Worm (Caenorhabditis elegans): Measurements from ENCODE around the gene str-204.

The str-204 gene

DNA sequence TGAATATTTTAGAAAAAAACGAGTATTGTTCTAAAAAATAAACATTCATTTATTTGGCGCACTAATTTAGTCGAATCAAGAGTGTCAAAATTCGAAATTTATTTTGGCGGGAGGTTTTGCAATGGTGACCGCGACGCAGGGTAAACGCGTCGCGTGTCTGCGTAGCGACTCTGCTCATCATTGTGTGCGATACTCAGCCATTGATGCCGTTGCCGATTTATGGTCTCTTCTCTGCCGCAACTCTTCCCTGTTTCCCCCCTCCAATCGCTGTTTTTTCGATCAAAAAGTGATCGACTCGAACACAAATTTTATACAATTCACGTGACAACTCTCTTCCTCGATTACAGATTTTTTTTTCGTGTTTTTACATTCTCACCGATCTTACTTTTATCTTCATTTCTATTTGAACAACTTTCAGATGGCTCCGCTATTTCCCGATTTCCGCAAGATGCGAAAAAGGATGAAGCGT is 37.0 kb downstream of the str-204 start, which contains the start of gene F09G2.2:
F09G2.2 (plus strand) TSS at position 419 of the 469 bp plus-strand sequence.
- TF ChIP-seq ref-2 (tag; optimal IDR thresholded peaks at IDR 0.05) = peak; percentile 25
- TF ChIP-seq fkh-10 (GFP tag; optimal IDR thresholded peaks at IDR 0.05) = no peak
- TF ChIP-seq tbx-2 (tag; optimal IDR thresholded peaks at IDR 0.05) = peak; percentile 64
- TF ChIP-seq dve-1 (tag; optimal IDR thresholded peaks at IDR 0.05) = peak; percentile 42
- peak; percentile 58 for TF ChIP-seq unc-42 (tag; optimal IDR thresholded peaks at IDR 0.05)
- peak; percentile 43 for TF ChIP-seq hlh-30 (tag; optimal IDR thresholded peaks at IDR 0.05; ENCODE audit: insufficient read depth)
- TF ChIP-seq odd-2 (tag; optimal IDR thresholded peaks at IDR 0.05) = no peak
- TF ChIP-seq nfya-1 (tag; optimal IDR thresholded peaks at IDR 0.05) = peak; percentile 88
- peak; percentile 73 for TF ChIP-seq unc-55 (GFP tag; optimal IDR thresholded peaks at IDR 0.05)
- peak; percentile 17 for TF ChIP-seq ceh-30 (tag; optimal IDR thresholded peaks at IDR 0.05)
- TF ChIP-seq madf-2 (tag; optimal IDR thresholded peaks at IDR 0.05) = peak; percentile 23
- peak; percentile 48 for TF ChIP-seq ceh-18 (tag; optimal IDR thresholded peaks at IDR 0.05)
- TF ChIP-seq ceh-31 (tag; optimal IDR thresholded peaks at IDR 0.05) = peak; percentile 72
- TF ChIP-seq ceh-48 (tag; optimal IDR thresholded peaks at IDR 0.05) = no peak
- TF ChIP-seq ceh-45 (GFP tag; IDR thresholded peaks at IDR 0.05) = no peak
- TF ChIP-seq rnt-1 (tag; optimal IDR thresholded peaks at IDR 0.05) = peak; percentile 50
- TF ChIP-seq mec-3 (tag; optimal IDR thresholded peaks at IDR 0.05; ENCODE audit: borderline replicate concordance) = no peak
- peak; percentile 31 for TF ChIP-seq elt-2 (tag; optimal IDR thresholded peaks at IDR 0.05)
- no peak for TF ChIP-seq T23F11.4 (GFP tag; optimal IDR thresholded peaks at IDR 0.05)
- peak; percentile 39 for TF ChIP-seq ceh-34 (tag; optimal IDR thresholded peaks at IDR 0.05)
- no peak for TF ChIP-seq ahr-1 (tag; optimal IDR thresholded peaks at IDR 0.05)
- peak; percentile 20 for TF ChIP-seq pros-1 (tag; optimal IDR thresholded peaks at IDR 0.05)
- peak; percentile 1 for TF ChIP-seq ceh-14 (tag; optimal IDR thresholded peaks at IDR 0.05)
- TF ChIP-seq fkh-6 (tag; optimal IDR thresholded peaks at IDR 0.05) = no peak

DNA sequence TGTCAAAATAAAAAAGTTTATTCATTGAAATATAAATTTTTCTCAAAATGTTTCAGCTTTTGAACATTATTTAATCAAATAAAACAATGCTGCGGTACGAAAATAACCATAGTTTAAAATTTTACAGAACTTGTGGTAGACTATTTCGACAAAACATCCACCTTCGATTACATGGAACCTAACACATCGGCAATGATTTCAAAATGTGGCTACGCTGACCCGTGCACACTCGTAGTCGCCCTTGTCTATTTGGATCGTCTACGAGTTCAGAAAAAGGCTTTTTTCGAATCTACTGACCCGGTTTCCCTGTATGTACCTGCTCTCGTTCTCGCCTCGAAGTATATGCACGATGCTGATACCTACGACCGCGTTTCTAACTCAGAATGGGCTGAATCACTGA is 37.5 kb downstream of the str-204 start:
- TF ChIP-seq fax-1 (tag; optimal IDR thresholded peaks at IDR 0.05) (no peak), ama-1 (optimal IDR thresholded peaks at IDR 0.05) (no peak), ceh-31 (tag; optimal IDR thresholded peaks at IDR 0.05) (no peak), odd-2 (tag; optimal IDR thresholded peaks at IDR 0.05) (no peak), ceh-24 (tag; optimal IDR thresholded peaks at IDR 0.05) (no peak), ceh-18 (tag; optimal IDR thresholded peaks at IDR 0.05) (no peak), tbx-2 (tag; optimal IDR thresholded peaks at IDR 0.05) (no peak), pax-1 (tag; optimal IDR thresholded peaks at IDR 0.05) (no peak), hlh-15 (tag; optimal IDR thresholded peaks at IDR 0.05) (no peak), che-1 (tag; optimal IDR thresholded peaks at IDR 0.05) (no peak), unc-86 (tag; optimal IDR thresholded peaks at IDR 0.05) (no peak), zip-5 (tag; optimal IDR thresholded peaks at IDR 0.05) (no peak), pha-2 (tag; optimal IDR thresholded peaks at IDR 0.05) (no peak), lim-6 (tag; optimal IDR thresholded peaks at IDR 0.05) (no peak), ceh-22 (tag; optimal IDR thresholded peaks at IDR 0.05) (no peak), pha-4 (tag; optimal IDR thresholded peaks at IDR 0.05) (no peak), sdc-2 (tag; optimal IDR thresholded peaks at IDR 0.05) (no peak)

DNA sequence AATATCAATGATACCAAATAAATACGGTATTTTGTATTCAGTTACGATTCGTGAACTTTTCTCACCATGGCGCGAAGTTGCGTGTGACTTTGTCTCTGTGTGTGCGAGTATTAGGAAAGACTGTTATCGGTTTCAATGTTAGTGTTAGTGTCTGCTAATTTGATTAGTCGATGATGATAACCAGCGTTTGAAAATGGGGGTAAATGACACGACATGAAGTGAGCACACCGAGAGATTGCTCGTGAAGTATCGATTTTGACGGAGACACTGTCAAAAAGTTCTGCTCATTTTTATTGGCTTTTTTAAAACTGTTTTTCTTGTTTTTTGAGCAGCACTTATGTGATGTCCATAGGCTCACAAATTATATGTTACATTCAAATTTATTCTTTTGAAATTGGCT is 38.9 kb downstream of the str-204 start:
- TF ChIP-seq unc-3 (GFP tag; conservative IDR thresholded peaks at IDR 0.05) (no peak), unc-3 (tag; optimal IDR thresholded peaks at IDR 0.05) (no peak), ama-1 (optimal IDR thresholded peaks at IDR 0.05) (peak; percentile 40)

DNA sequence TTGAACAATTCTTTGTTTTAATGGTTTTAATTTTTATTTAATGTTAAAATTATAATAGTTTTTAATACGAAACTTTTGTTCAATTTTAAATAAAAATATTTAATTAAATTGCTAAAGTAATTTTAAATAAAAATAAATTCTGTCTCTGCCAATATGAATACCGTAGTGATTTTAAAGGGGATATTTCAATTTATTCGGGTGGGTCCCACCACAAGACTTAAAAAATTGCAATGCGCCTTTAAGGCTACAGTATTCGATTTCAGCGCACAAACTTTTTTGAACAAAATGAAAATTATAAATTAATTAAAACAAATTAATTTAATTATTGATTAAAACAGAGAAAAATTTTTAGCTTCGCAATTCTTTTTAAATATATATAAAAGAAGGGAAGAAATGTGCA is 39.6 kb downstream of the str-204 start:
- no peak for TF ChIP-seq pha-2 (tag; optimal IDR thresholded peaks at IDR 0.05)
- TF ChIP-seq npax-4 (tag; optimal IDR thresholded peaks at IDR 0.05) = no peak
- no peak for TF ChIP-seq ttx-3 (tag; optimal IDR thresholded peaks at IDR 0.05)
- TF ChIP-seq hlh-8 (tag; optimal IDR thresholded peaks at IDR 0.05) = no peak
- TF ChIP-seq unc-55 (GFP tag; optimal IDR thresholded peaks at IDR 0.05) = no peak
- TF ChIP-seq ceh-14 (tag; optimal IDR thresholded peaks at IDR 0.05) = no peak
- no peak for TF ChIP-seq gmeb-2 (tag; optimal IDR thresholded peaks at IDR 0.05)
- TF ChIP-seq ceh-9 (tag; optimal IDR thresholded peaks at IDR 0.05) = no peak
- no peak for TF ChIP-seq ama-1 (optimal IDR thresholded peaks at IDR 0.05)
- TF ChIP-seq elt-2 (tag; optimal IDR thresholded peaks at IDR 0.05) = no peak
- no peak for TF ChIP-seq pha-4 (tag; optimal IDR thresholded peaks at IDR 0.05)

Measured in whole organism, late embryonic.